Worm (Caenorhabditis elegans) whole organism, early embryonic: ENCODE data around the gene his-42.

Source experiments
- aly-1 ChIP-seq: sonication (generic microtip); optimal IDR thresholded peaks from 2 replicates; lab custom pipeline; 2016; ENCODE audit warnings: missing genetic modification characterization, missing compliant biosample characterization
- ama-1 ChIP-seq: fragments of 150-350 bp; optimal IDR thresholded peaks from 2 replicates; lab custom pipeline; 2014
- ceh-36 ChIP-seq: sonication (generic microtip); optimal IDR thresholded peaks from 2 replicates; lab custom pipeline; 2016; ENCODE audit warnings: missing genetic modification characterization, inconsistent platforms, missing compliant biosample characterization
- ets-7 ChIP-seq: sonication (generic microtip); optimal IDR thresholded peaks from 2 replicates; lab custom pipeline; 2016; ENCODE audit warnings: missing genotype, missing genetic modification characterization, missing compliant biosample characterization
- flt-1 ChIP-seq: fragments of 200-800 bp; sonication (Bioruptor generic); IDR thresholded peaks from 2 replicates; pipeline ENCODE4 v1.3.6; 2022; ENCODE audit warnings: missing genetic modification characterization, missing compliant biosample characterization
- hmg-4 ChIP-seq: fragments of 200-800 bp; sonication (Bioruptor generic); optimal IDR thresholded peaks from 2 replicates; lab custom pipeline; 2018; ENCODE audit warnings: mild to moderate bottlenecking, missing genetic modification characterization, missing compliant biosample characterization
- pes-1 ChIP-seq: fragments of 200-800 bp; sonication (Bioruptor generic); IDR thresholded peaks from 2 replicates; pipeline ENCODE4 v1.3.6; 2022; ENCODE audit warnings: missing genetic modification reagents, missing genetic modification characterization, missing compliant biosample characterization
- sea-1 ChIP-seq: fragments of 200-800 bp; sonication (Bioruptor generic); conservative IDR thresholded peaks from 2 replicates; pipeline ENCODE4 v1.3.6; 2022; ENCODE audit warnings: missing genetic modification characterization, missing compliant biosample characterization
- tbx-11 ChIP-seq: fragments of 200-800 bp; sonication (Bioruptor generic); IDR thresholded peaks from 2 replicates; pipeline ENCODE4 v1.3.6; 2022; ENCODE audit warnings: missing genetic modification characterization, missing compliant biosample characterization

- TF ChIP-seq ama-1 (lab: Kevin White, UChicago) (no peak), flt-1 (peak; percentile 81), hmg-4 (peak; percentile 91), aly-1 (tag; lab: Kevin White, UChicago) (peak; percentile 32), ceh-36 (peak; percentile 72), tbx-11 (peak; percentile 82), pes-1 (GFP tag; lab: Robert Waterston, UW) (peak; percentile 88), ets-7 (tag; lab: Kevin White, UChicago) (peak; percentile 53), sea-1 (GFP tag; lab: Robert Waterston, UW) (peak; percentile 89)
Observed at ce11 chrII:13834380-13835194, 6.1 kb upstream of the his-42 start.
